Fruit fly (Drosophila melanogaster) whole organism, embryonic: ENCODE measurements around the gene CRAT.

Experiments
- BtbVII ChIP-seq: fragments of 200-800 bp; sonication (Bioruptor generic); optimal IDR thresholded peaks from 3 replicates; lab custom pipeline; 2017; ENCODE audit warnings: missing biosample characterization, mild to moderate bottlenecking, missing genetic modification characterization
- CG11723 ChIP-seq: fragments of 200-800 bp; sonication (Bioruptor generic); optimal IDR thresholded peaks from 2 replicates; lab custom pipeline; 2017; ENCODE audit warnings: missing biosample characterization, mild to moderate bottlenecking, missing genetic modification characterization
- CG12942 ChIP-seq: fragments of 200-800 bp; sonication (Bioruptor generic); optimal IDR thresholded peaks from 3 replicates; lab custom pipeline; 2016; ENCODE audit warnings: missing biosample characterization, missing genetic modification characterization
- CG14050 ChIP-seq: fragments of 200-800 bp; sonication (Bioruptor generic); IDR thresholded peaks from 3 replicates; pipeline ENCODE4 v1.3.6; 2022; ENCODE audit warnings: missing biosample characterization, missing genetic modification characterization
- CG14860 ChIP-seq: fragments of 200-800 bp; sonication (Bioruptor generic); IDR thresholded peaks from 3 replicates; pipeline ENCODE4 v1.3.6; 2022; ENCODE audit warnings: missing biosample characterization, missing genetic modification characterization; ENCODE audit not compliant: partially characterized antibody
- CG14965 ChIP-seq: fragments of 200-800 bp; sonication (Bioruptor generic); optimal IDR thresholded peaks from 2 replicates; lab custom pipeline; 2016; ENCODE audit warnings: missing biosample characterization, missing genetic modification characterization, borderline replicate concordance
- CG15269 ChIP-seq: fragments of 200-800 bp; sonication (Bioruptor generic); optimal IDR thresholded peaks from 2 replicates; lab custom pipeline; 2018; ENCODE audit warnings: missing biosample characterization, mild to moderate bottlenecking, missing genetic modification characterization, moderate library complexity
- CG16813 ChIP-seq: fragments of 200-800 bp; sonication (Bioruptor generic); IDR thresholded peaks from 3 replicates; pipeline ENCODE4 v1.3.6; 2022; ENCODE audit warnings: missing biosample characterization, missing genetic modification characterization; ENCODE audit not compliant: partially characterized antibody
- CG32772 ChIP-seq: fragments of 200-800 bp; sonication (Bioruptor generic); IDR thresholded peaks from 2 replicates; pipeline ENCODE4 v1.3.6; 2022; ENCODE audit warnings: missing biosample characterization, missing genetic modification characterization
- CG34224 ChIP-seq: fragments of 200-800 bp; sonication (Bioruptor generic); IDR thresholded peaks from 3 replicates; pipeline ENCODE4 v1.3.6; 2022; ENCODE audit warnings: missing biosample characterization, missing genetic modification characterization; ENCODE audit not compliant: partially characterized antibody
- CG4328 ChIP-seq: fragments of 200-800 bp; sonication (Bioruptor generic); optimal IDR thresholded peaks from 3 replicates; lab custom pipeline; 2017; ENCODE audit warnings: missing biosample characterization, missing genetic modification reagents, missing genetic modification characterization
- CG4360 ChIP-seq: fragments of 200-800 bp; sonication (Bioruptor generic); IDR thresholded peaks from 2 replicates; pipeline ENCODE4 v1.3.6; 2022; ENCODE audit warnings: missing biosample characterization, missing genetic modification characterization
- CG4820 ChIP-seq: fragments of 200-800 bp; sonication (Bioruptor generic); optimal IDR thresholded peaks from 3 replicates; lab custom pipeline; 2016; ENCODE audit warnings: missing biosample characterization, missing genetic modification characterization
- CG7745 ChIP-seq: fragments of 200-800 bp; sonication (Bioruptor generic); optimal IDR thresholded peaks from 2 replicates; lab custom pipeline; 2018; ENCODE audit warnings: missing biosample characterization, mild to moderate bottlenecking, missing genetic modification characterization, moderate library complexity
- CG7928 ChIP-seq: fragments of 200-800 bp; sonication (Bioruptor generic); optimal IDR thresholded peaks from 2 replicates; lab custom pipeline; 2017; ENCODE audit warnings: missing biosample characterization, mild to moderate bottlenecking, missing genetic modification characterization
- CG8478 ChIP-seq: fragments of >200 bp; optimal IDR thresholded peaks from 2 replicates; lab custom pipeline; 2018
- CoRest ChIP-seq: fragments of 200-800 bp; sonication (Bioruptor generic); optimal IDR thresholded peaks from 3 replicates; lab custom pipeline; 2018; ENCODE audit warnings: missing biosample characterization, mild to moderate bottlenecking, missing genetic modification characterization, moderate library complexity
- Dfd ChIP-seq, 2 experiments: fragments of >200 bp; optimal IDR thresholded peaks; 2 replicates each; lab custom pipeline; 2017; ENCODE audit warnings: missing biosample characterization in 2 of 2, missing genetic modification characterization in 2 of 2
- Dref ChIP-seq: fragments of 200-800 bp; sonication (Bioruptor generic); IDR thresholded peaks from 2 replicates; pipeline ENCODE4 v1.3.6; 2022; ENCODE audit warnings: missing biosample characterization, missing genetic modification characterization
- Ets65A ChIP-seq: fragments of 200-800 bp; sonication (Bioruptor generic); peaks from one replicate; lab custom pipeline; 2016; ENCODE audit warnings: missing biosample characterization, missing genetic modification characterization
- Hmr ChIP-seq: fragments of 200-800 bp; sonication (Bioruptor generic); optimal IDR thresholded peaks from 3 replicates; lab custom pipeline; 2017; ENCODE audit warnings: mild to moderate bottlenecking, missing biosample characterization, missing genetic modification reagents, missing genetic modification characterization
- Lhr ChIP-seq: fragments of 200-800 bp; sonication (Bioruptor generic); optimal IDR thresholded peaks from 3 replicates; lab custom pipeline; 2017; ENCODE audit warnings: mild to moderate bottlenecking, missing biosample characterization, missing genetic modification reagents, missing genetic modification characterization
- Sry-β ChIP-seq: fragments of 200-800 bp; sonication (Bioruptor generic); optimal IDR thresholded peaks from 2 replicates; lab custom pipeline; 2018; ENCODE audit warnings: missing biosample characterization, mild to moderate bottlenecking, missing genetic modification characterization, moderate library complexity
- ac ChIP-seq: fragments of 200-800 bp; sonication (Bioruptor generic); optimal IDR thresholded peaks from 3 replicates; lab custom pipeline; 2017; ENCODE audit warnings: missing biosample characterization, mild to moderate bottlenecking, missing genetic modification characterization
- cad ChIP-seq: fragments of >200 bp; optimal IDR thresholded peaks from 2 replicates; lab custom pipeline; 2017; ENCODE audit warnings: missing biosample characterization, missing genetic modification characterization
- caup ChIP-seq: fragments of 200-800 bp; sonication (Bioruptor generic); optimal IDR thresholded peaks from 3 replicates; lab custom pipeline; 2017; ENCODE audit warnings: missing biosample characterization, mild to moderate bottlenecking, missing genetic modification characterization, moderate library complexity; ENCODE audit not compliant: severe bottlenecking
- ci ChIP-seq: fragments of 200-800 bp; sonication (Bioruptor generic); IDR thresholded peaks from 3 replicates; pipeline ENCODE4 v1.3.6; 2022; ENCODE audit warnings: missing biosample characterization, missing genetic modification characterization
- danr ChIP-seq: fragments of 200-800 bp; sonication (Bioruptor generic); IDR thresholded peaks from 2 replicates; pipeline ENCODE4 v1.3.6; 2022; ENCODE audit warnings: missing biosample characterization, missing genetic modification characterization
- dmrt99B ChIP-seq: fragments of 200-800 bp; sonication (Bioruptor generic); optimal IDR thresholded peaks from 2 replicates; lab custom pipeline; 2018; ENCODE audit warnings: missing biosample characterization, mild to moderate bottlenecking, missing genetic modification characterization, moderate library complexity
- eve ChIP-seq, 2 experiments: fragments of >200 bp; optimal IDR thresholded peaks; 2 replicates each; lab custom pipeline; 2017; ENCODE audit warnings: missing biosample characterization in 2 of 2, missing genetic modification characterization in 2 of 2
- grn ChIP-seq: fragments of 200-800 bp; sonication (Bioruptor generic); optimal IDR thresholded peaks from 3 replicates; lab custom pipeline; 2017; ENCODE audit warnings: missing biosample characterization, missing genetic modification characterization
- gt ChIP-seq: fragments of 200-800 bp; sonication (Bioruptor generic); IDR thresholded peaks from 2 replicates; pipeline ENCODE4 v1.3.6; 2022; ENCODE audit warnings: missing biosample characterization, missing genetic modification characterization
- hbn ChIP-seq: fragments of 200-800 bp; sonication (Bioruptor generic); IDR thresholded peaks from 2 replicates; pipeline ENCODE4 v1.3.6; 2022; ENCODE audit warnings: missing biosample characterization, missing genetic modification characterization; ENCODE audit not compliant: partially characterized antibody
- nerfin-1 ChIP-seq: fragments of 200-800 bp; sonication (Bioruptor generic); optimal IDR thresholded peaks from 3 replicates; lab custom pipeline; 2019; ENCODE audit warnings: missing biosample characterization, mild to moderate bottlenecking, missing genetic modification characterization, moderate library complexity
- oc ChIP-seq: fragments of 200-800 bp; sonication (Bioruptor generic); optimal IDR thresholded peaks from 2 replicates; lab custom pipeline; 2018; ENCODE audit warnings: missing biosample characterization, mild to moderate bottlenecking, missing genetic modification characterization, moderate library complexity
- otp ChIP-seq: fragments of 200-800 bp; sonication (Bioruptor generic); IDR thresholded peaks from 3 replicates; pipeline ENCODE4, ENCODE4 v1.3.6; 2022; ENCODE audit warnings: missing biosample characterization, missing genetic modification characterization
- pfk ChIP-seq: fragments of 200-800 bp; sonication (Bioruptor generic); optimal IDR thresholded peaks from 2 replicates; lab custom pipeline; 2018; ENCODE audit warnings: missing biosample characterization, mild to moderate bottlenecking, missing genetic modification characterization, moderate library complexity
- scrt ChIP-seq: fragments of 200-800 bp; sonication (Bioruptor generic); optimal IDR thresholded peaks from 2 replicates; lab custom pipeline; 2018; ENCODE audit warnings: missing biosample characterization, mild to moderate bottlenecking, missing genetic modification characterization, moderate library complexity
- sim ChIP-seq: fragments of 200-800 bp; sonication (Bioruptor generic); IDR thresholded peaks from 2 replicates; pipeline ENCODE4 v1.3.6; 2022; ENCODE audit warnings: missing biosample characterization, missing genetic modification characterization
- tio ChIP-seq: fragments of 200-800 bp; sonication (Bioruptor generic); optimal IDR thresholded peaks from 2 replicates; lab custom pipeline; 2017; ENCODE audit warnings: missing biosample characterization, missing genetic modification characterization, inconsistent platforms
- tna ChIP-seq: fragments of 200-800 bp; sonication (Bioruptor generic); IDR thresholded peaks from 2 replicates; pipeline ENCODE4 v1.3.6; 2022; ENCODE audit warnings: missing biosample characterization, missing genetic modification characterization; ENCODE audit not compliant: partially characterized antibody
- ttk ChIP-seq: fragments of 200-800 bp; sonication (Bioruptor generic); IDR thresholded peaks from 2 replicates; pipeline ENCODE4 v2.1.2; 2022; ENCODE audit warnings: missing biosample characterization, missing genetic modification characterization
- tup ChIP-seq: fragments of 200-800 bp; sonication (Bioruptor generic); optimal IDR thresholded peaks from 2 replicates; lab custom pipeline; 2016; ENCODE audit warnings: missing biosample characterization, mild to moderate bottlenecking, missing genetic modification characterization, moderate library complexity
- vnd ChIP-seq: fragments of 200-800 bp; sonication (Bioruptor generic); IDR thresholded peaks from 3 replicates; pipeline ENCODE4 v1.3.6; 2022; ENCODE audit warnings: missing biosample characterization, missing genetic modification characterization; ENCODE audit not compliant: partially characterized antibody
- yki ChIP-seq: fragments of >200 bp; optimal IDR thresholded peaks from 3 replicates; lab custom pipeline; 2018
- zen ChIP-seq: fragments of 200-800 bp; sonication (Bioruptor generic); optimal IDR thresholded peaks from 3 replicates; lab custom pipeline; 2018; ENCODE audit warnings: missing biosample characterization, mild to moderate bottlenecking, missing genetic modification characterization, moderate library complexity

The CRAT gene

dm6 chr3R:6382733-6383465 is 7.1 kb upstream of the CRAT start, which contains the start of gene gzl (continued):
- TF ChIP-seq CG14860 (peak; percentile 96), CG4360 (GFP tag; lab: Robert Waterston, UW) (peak; percentile 42; the same call in 1 of the 2 replicates), CG32772 (GFP tag; lab: Robert Waterston, UW) (no peak)

- TF ChIP-seq ci (GFP tag; lab: Robert Waterston, UW) = 0 out of 3 replicates have a peak, but pooled peaks have one; percentile 16
- TF ChIP-seq CG7928 (GFP tag; lab: Kevin White, UChicago) = no peak
- TF ChIP-seq Ets65A (GFP tag; lab: Kevin White, UChicago) = peak; percentile 93
Observed at dm6 chr3R:6381784-6382183, 5.9 kb upstream of the CRAT start.

DNA sequence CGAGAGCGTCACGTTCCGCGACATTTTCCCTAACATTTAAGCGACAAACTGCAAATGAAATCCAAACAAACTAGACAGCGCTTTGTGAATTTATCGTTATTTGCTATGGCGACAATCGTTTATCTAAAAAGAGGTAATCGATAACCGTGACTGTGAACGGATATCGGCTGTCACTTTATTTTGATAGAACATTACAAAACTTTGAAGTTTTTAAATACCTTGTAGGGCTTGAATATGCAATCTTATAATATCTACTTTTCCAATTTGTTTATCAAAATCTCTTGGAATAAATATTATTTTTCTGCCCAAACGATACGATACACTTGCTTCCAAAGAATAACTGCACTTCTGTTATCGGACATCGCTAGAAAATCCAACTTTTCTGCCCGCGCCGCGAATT is 4.3 kb upstream of the CRAT start, which contains the start of the genes CG1024 and TfIIFalpha:
CG1024 (minus strand) TSS at position 200 of the 400 bp plus-strand sequence.
TfIIFalpha (plus strand) TSS at position 339 of the 400 bp plus-strand sequence.
- no peak for TF ChIP-seq CG4328 (GFP tag; lab: Kevin White, UChicago)
- TF ChIP-seq oc = no peak
- TF ChIP-seq CG7745 = no peak
- no peak for TF ChIP-seq CG12942 (GFP tag; lab: Kevin White, UChicago)
- TF ChIP-seq tio (GFP tag; lab: Kevin White, UChicago) = no peak
- peak; percentile 84 for TF ChIP-seq vnd (GFP tag; lab: Robert Waterston, UW)
- TF ChIP-seq Dref (GFP tag; lab: Robert Waterston, UW) = peak; percentile 78
- peak; percentile 86 for TF ChIP-seq CG16813 (GFP tag; lab: Robert Waterston, UW)
- no peak for TF ChIP-seq eve (GFP tag; optimal IDR thresholded peaks at IDR 0.05; lab: Kevin White, UChicago)
- TF ChIP-seq zen (tag; lab: Kevin White, UChicago) = no peak
- TF ChIP-seq CG14965 (GFP tag; lab: Kevin White, UChicago) = no peak
- TF ChIP-seq caup = no peak
- TF ChIP-seq CoRest (tag; lab: Kevin White, UChicago) = peak; percentile 24
- TF ChIP-seq grn (GFP tag; lab: Kevin White, UChicago) = no peak
- no peak for TF ChIP-seq danr (GFP tag; lab: Robert Waterston, UW)
- TF ChIP-seq CG14050 (GFP tag; lab: Robert Waterston, UW) = no peak
- peak; percentile 9 for TF ChIP-seq nerfin-1
- TF ChIP-seq gt (GFP tag; lab: Robert Waterston, UW) = no peak
- TF ChIP-seq CG8478 = no peak
- TF ChIP-seq tup (GFP tag; lab: Kevin White, UChicago) = no peak
- TF ChIP-seq ttk (GFP tag; lab: Robert Waterston, UW) = no peak
- TF ChIP-seq ac (GFP tag; lab: Kevin White, UChicago) = no peak
- no peak for TF ChIP-seq yki
- peak; percentile 3 for TF ChIP-seq Sry-β
- TF ChIP-seq pfk (GFP tag; lab: Kevin White, UChicago) = no peak
- TF ChIP-seq hbn (GFP tag; lab: Robert Waterston, UW) = peak; percentile 91
- TF ChIP-seq scrt (GFP tag; lab: Kevin White, UChicago) = no peak
- no peak for TF ChIP-seq BtbVII (GFP tag; lab: Kevin White, UChicago)
- TF ChIP-seq tna = peak; percentile 89
- no peak for TF ChIP-seq cad (GFP tag; lab: Kevin White, UChicago)
- no peak for TF ChIP-seq otp (GFP tag; lab: Robert Waterston, UW)
- TF ChIP-seq CG15269 (tag; lab: Kevin White, UChicago) = no peak
- TF ChIP-seq sim = no peak
- no peak for TF ChIP-seq dmrt99B (tag; lab: Kevin White, UChicago)
- TF ChIP-seq Lhr (GFP tag; lab: Kevin White, UChicago) = no peak
- no peak for TF ChIP-seq CG4820
- TF ChIP-seq Hmr (GFP tag; lab: Kevin White, UChicago) = no peak
- no peak for TF ChIP-seq Dfd (GFP tag; optimal IDR thresholded peaks at IDR 0.05; lab: Kevin White, UChicago)
- TF ChIP-seq CG11723 = no peak
- TF ChIP-seq CG34224 (GFP tag; lab: Robert Waterston, UW) = peak; percentile 96
